Fruit fly (Drosophila melanogaster): ENCODE data around the gene Aldh7A1.

DNA sequence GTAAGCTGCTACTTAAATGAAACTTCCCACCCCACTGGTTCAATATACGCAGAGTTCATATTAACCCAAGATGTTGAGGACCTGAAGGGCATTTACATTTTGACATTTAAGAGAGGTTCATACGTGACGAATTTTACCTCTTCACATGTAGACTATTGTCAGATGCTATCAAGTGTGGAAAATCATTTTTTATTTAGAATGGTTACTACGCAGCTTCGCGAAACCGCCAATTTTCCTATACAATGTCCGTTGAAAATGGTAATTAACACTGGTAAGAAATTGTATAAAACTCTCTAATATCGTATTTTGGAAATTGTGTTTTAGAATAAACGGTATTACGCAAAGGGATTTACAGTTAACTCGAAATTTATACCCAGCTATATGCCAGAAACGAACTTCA is 32.2 kb downstream of the Aldh7A1 start:
- TF ChIP-seq gl (tag; optimal IDR thresholded peaks at IDR 0.05) (no peak), Ets98B (GFP tag; IDR thresholded peaks at IDR 0.05) (no peak), EcR (GFP tag; optimal IDR thresholded peaks at IDR 0.05) (no peak), CG12605 (GFP tag; IDR thresholded peaks at IDR 0.05) (no peak), CG15710 (tag; optimal IDR thresholded peaks at IDR 0.05) (no peak), CG34367 (tag; optimal IDR thresholded peaks at IDR 0.05) (no peak), CG8159 (tag; optimal IDR thresholded peaks at IDR 0.05) (no peak), rn (GFP tag; IDR thresholded peaks at IDR 0.05) (no peak), CG4496 (GFP tag; IDR thresholded peaks at IDR 0.05) (no peak)
